Worm (Caenorhabditis elegans) whole organism, young adult: ENCODE results near the gene D1014.4.

Experiments
- Y53F4B.3 ChIP-seq: fragments of 200-800 bp; sonication (Bioruptor generic); IDR thresholded peaks from 2 replicates; pipeline ENCODE4 v1.3.6; 2022; ENCODE audit warnings: missing genetic modification reagents, missing genetic modification characterization, missing compliant biosample characterization
- ama-1 ChIP-seq, 3 experiments: fragments of 150-350 bp in 1 of 3; sonication (generic microtip) in 2 of 3; optimal IDR thresholded peaks; 2 replicates each; lab custom pipeline; 2014 to 2018; ENCODE audit warnings: missing biosample characterization in 2 of 3, missing genetic modification characterization in 2 of 3, missing genetic modification reagents in 2 of 3
- egl-44 ChIP-seq: fragments of 200-800 bp; sonication (Bioruptor generic); IDR thresholded peaks from 2 replicates; pipeline ENCODE4 v1.3.6; 2022; ENCODE audit warnings: missing genetic modification reagents, missing genetic modification characterization, missing compliant biosample characterization
- egrh-3 ChIP-seq: fragments of 200-800 bp; sonication (Bioruptor generic); IDR thresholded peaks from 2 replicates; pipeline ENCODE4 v1.3.6; 2022; ENCODE audit warnings: missing genetic modification reagents, missing genetic modification characterization, missing compliant biosample characterization
- ets-4 ChIP-seq: fragments of 200-800 bp; sonication (Bioruptor generic); optimal IDR thresholded peaks from 2 replicates; lab custom pipeline; 2018; ENCODE audit warnings: mild to moderate bottlenecking, missing genetic modification characterization, missing compliant biosample characterization
- let-607 ChIP-seq, 2 experiments: fragments of 200-800 bp in 1 of 2; sonication (Bioruptor generic) in 1 of 2; sonication (generic microtip) in 1 of 2; optimal IDR thresholded peaks; 2 replicates each; lab custom pipeline; 2016 to 2018; ENCODE audit warnings: mild to moderate bottlenecking in 2 of 2, missing compliant biosample characterization in 2 of 2, missing genetic modification characterization in 2 of 2, moderate library complexity in 2 of 2, missing genotype in 1 of 2
- nfya-1 ChIP-seq: sonication (generic microtip); optimal IDR thresholded peaks from 2 replicates; lab custom pipeline; 2017; ENCODE audit warnings: antibody characterized with exemption, missing compliant biosample characterization, missing genetic modification characterization, borderline replicate concordance; ENCODE audit not compliant: insufficient read depth
- pha-4 ChIP-seq: fragments of 150-350 bp; sonication (generic microtip); optimal IDR thresholded peaks from 2 replicates; lab custom pipeline; 2014; ENCODE audit warnings: missing biosample characterization, missing genetic modification reagents, missing genetic modification characterization
- snpc-4 ChIP-seq, 5 experiments: fragments of 150-350 bp in 1 of 5; sonication (generic microtip) in 4 of 5; optimal IDR thresholded peaks; 2 replicates each; lab custom pipeline; 2014 to 2018; ENCODE audit warnings: missing genetic modification characterization in 5 of 5, missing biosample characterization in 3 of 5, antibody characterized with exemption in 2 of 5, mild to moderate bottlenecking in 2 of 5, missing compliant biosample characterization in 2 of 5, missing genotype in 2 of 5, moderate library complexity in 2 of 5, missing genetic modification reagents in 1 of 5
- tbp1 ChIP-seq: fragments of 200-800 bp; sonication (Bioruptor generic); optimal IDR thresholded peaks from 2 replicates; lab custom pipeline; 2018; ENCODE audit warnings: mild to moderate bottlenecking, missing genetic modification characterization, missing compliant biosample characterization
- tlf-1 ChIP-seq: fragments of 200-800 bp; sonication (Bioruptor generic); optimal IDR thresholded peaks from 2 replicates; lab custom pipeline; 2018; ENCODE audit warnings: mild to moderate bottlenecking, missing genetic modification characterization, missing compliant biosample characterization
- unc-130 ChIP-seq: sonication (generic microtip); optimal IDR thresholded peaks from 2 replicates; lab custom pipeline; 2016; ENCODE audit warnings: missing genetic modification reagents, missing genetic modification characterization, missing compliant biosample characterization

DNA sequence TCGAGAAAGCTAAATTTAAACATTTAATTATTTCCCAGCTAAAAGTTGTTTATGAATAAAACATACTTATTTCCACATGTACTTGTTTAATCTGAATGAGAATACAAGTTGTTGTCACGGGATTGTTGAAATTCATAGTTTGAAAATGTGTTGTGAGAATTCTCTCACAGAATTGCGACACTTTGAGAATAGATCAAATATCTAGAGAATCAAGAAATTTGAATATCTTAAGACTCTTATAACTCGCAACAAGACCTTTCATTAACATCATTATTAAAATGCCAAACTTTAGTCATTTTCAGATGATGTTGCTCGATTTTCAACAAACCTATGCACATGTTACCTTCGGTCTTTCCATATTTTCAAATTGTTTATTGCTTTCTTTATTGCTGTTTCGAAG lies 30.1 kb upstream of the D1014.4 start, which contains the start of gene str-90:
- TF ChIP-seq tbp1 (GFP tag; lab: Kevin White, UChicago) (no peak), egl-44 (GFP tag; lab: Robert Waterston, UW) (no peak), let-607 (tag; optimal IDR thresholded peaks at IDR 0.05; lab: Kevin White, UChicago) (no peak), tlf-1 (GFP tag; lab: Kevin White, UChicago) (no peak), nfya-1 (no peak), ets-4 (GFP tag; lab: Kevin White, UChicago) (no peak), unc-130 (GFP tag; lab: Kevin White, UChicago) (no peak), ama-1 (optimal IDR thresholded peaks at IDR 0.05; lab: Kevin White, UChicago) (no peak), ama-1 (GFP tag; optimal IDR thresholded peaks at IDR 0.05; lab: Kevin White, UChicago) (no peak), Y53F4B.3 (GFP tag; lab: Robert Waterston, UW) (no peak), snpc-4 (GFP tag; optimal IDR thresholded peaks at IDR 0.05; lab: Kevin White, UChicago) (no peak), snpc-4 (tag; optimal IDR thresholded peaks at IDR 0.05; lab: Kevin White, UChicago) (no peak), pha-4 (tag; lab: Kevin White, UChicago) (no peak), egrh-3 (GFP tag; lab: Robert Waterston, UW) (no peak)
